Worm (Caenorhabditis elegans) whole organism, young adult: ENCODE results near the gene nhr-253.

Experiments used
- B0035.1 ChIP-seq: sonication (generic microtip); optimal IDR thresholded peaks from 2 replicates; lab custom pipeline; 2016; ENCODE audit warnings: missing genetic modification characterization, mild to moderate bottlenecking, missing compliant biosample characterization, missing genotype, missing genetic modification reagents
- B0261.1 ChIP-seq: sonication (generic microtip); optimal IDR thresholded peaks from 2 replicates; lab custom pipeline; 2016; ENCODE audit warnings: mild to moderate bottlenecking, missing genetic modification characterization, moderate library complexity, missing compliant biosample characterization
- B0336.3 ChIP-seq: fragments of 200-800 bp; sonication (Bioruptor generic); IDR thresholded peaks from 2 replicates; pipeline ENCODE4 v1.3.6; 2022; ENCODE audit warnings: missing genetic modification characterization, missing compliant biosample characterization
- F22D6.2 ChIP-seq: sonication (generic microtip); optimal IDR thresholded peaks from 2 replicates; lab custom pipeline; 2016; ENCODE audit warnings: mild to moderate bottlenecking, missing genetic modification characterization, missing compliant biosample characterization
- F37B4.10 ChIP-seq: fragments of 200-800 bp; sonication (Bioruptor generic); IDR thresholded peaks from 2 replicates; pipeline ENCODE4 v1.3.6; 2022; ENCODE audit warnings: missing genetic modification characterization, missing compliant biosample characterization
- F52B5.7 ChIP-seq: sonication (generic microtip); optimal IDR thresholded peaks from 2 replicates; lab custom pipeline; 2016; ENCODE audit warnings: mild to moderate bottlenecking, missing genetic modification characterization, missing compliant biosample characterization
- F55B11.4 ChIP-seq: sonication (generic microtip); optimal IDR thresholded peaks from 2 replicates; lab custom pipeline; 2016; ENCODE audit warnings: missing compliant biosample characterization, missing genetic modification characterization, borderline replicate concordance; ENCODE audit not compliant: insufficient read depth
- F57A8.1 ChIP-seq: fragments of 200-800 bp; sonication (Bioruptor generic); optimal IDR thresholded peaks from 2 replicates; lab custom pipeline; 2018; ENCODE audit warnings: mild to moderate bottlenecking, missing genetic modification characterization, moderate library complexity, missing compliant biosample characterization
- T07F8.4 ChIP-seq: sonication (generic microtip); optimal IDR thresholded peaks from 2 replicates; lab custom pipeline; 2016; ENCODE audit warnings: mild to moderate bottlenecking, missing genetic modification characterization, moderate library complexity, missing compliant biosample characterization
- ZK185.1 ChIP-seq: sonication (generic microtip); optimal IDR thresholded peaks from 2 replicates; lab custom pipeline; 2016; ENCODE audit warnings: mild to moderate bottlenecking, missing genetic modification characterization, missing compliant biosample characterization; ENCODE audit not compliant: poor library complexity, severe bottlenecking
- athp-1 ChIP-seq: sonication (generic microtip); optimal IDR thresholded peaks from 2 replicates; lab custom pipeline; 2017; ENCODE audit warnings: mild to moderate bottlenecking, missing genetic modification characterization, missing compliant biosample characterization
- cebp-1 ChIP-seq, 2 experiments: fragments of 200-800 bp in 1 of 2; sonication (Bioruptor generic) in 1 of 2; sonication (generic microtip) in 1 of 2; IDR thresholded peaks in 1 of 2; optimal IDR thresholded peaks in 1 of 2; 2 replicates each; pipeline versions ENCODE4 v1.3.6 to Lab custom; 2017 to 2022; ENCODE audit warnings: missing compliant biosample characterization in 2 of 2, missing genetic modification characterization in 2 of 2, mild to moderate bottlenecking in 1 of 2, missing genetic modification reagents in 1 of 2, moderate library complexity in 1 of 2
- egrh-3 ChIP-seq: fragments of 200-800 bp; sonication (Bioruptor generic); IDR thresholded peaks from 2 replicates; pipeline ENCODE4 v1.3.6; 2022; ENCODE audit warnings: missing genetic modification reagents, missing genetic modification characterization, missing compliant biosample characterization
- ekl-4 ChIP-seq: fragments of 200-800 bp; sonication (Bioruptor generic); IDR thresholded peaks from 2 replicates; pipeline ENCODE4 v1.3.6; 2022; ENCODE audit warnings: missing genetic modification reagents, missing genetic modification characterization, missing compliant biosample characterization
- hlh-26 ChIP-seq: fragments of 200-800 bp; sonication (Bioruptor generic); conservative IDR thresholded peaks from 2 replicates; pipeline ENCODE4 v1.3.6; 2022; ENCODE audit warnings: missing genetic modification reagents, missing genetic modification characterization, missing compliant biosample characterization
- lin-40 ChIP-seq: sonication (generic microtip); optimal IDR thresholded peaks from 2 replicates; lab custom pipeline; 2016; ENCODE audit warnings: missing genetic modification characterization, mild to moderate bottlenecking, missing compliant biosample characterization, missing genotype, missing genetic modification reagents
- madf-6 ChIP-seq: fragments of 200-800 bp; sonication (Bioruptor generic); IDR thresholded peaks from 2 replicates; pipeline ENCODE4 v1.3.6; 2022; ENCODE audit warnings: missing genetic modification reagents, missing genetic modification characterization, missing compliant biosample characterization
- nfyb-1 ChIP-seq: fragments of 200-800 bp; sonication (Bioruptor generic); IDR thresholded peaks from 2 replicates; pipeline ENCODE4 v1.3.6; 2022; ENCODE audit warnings: missing genetic modification reagents, missing genetic modification characterization, missing compliant biosample characterization
- nhr-179 ChIP-seq: sonication (generic microtip); optimal IDR thresholded peaks from 2 replicates; lab custom pipeline; 2016; ENCODE audit warnings: mild to moderate bottlenecking, missing genetic modification characterization, missing compliant biosample characterization
- nhr-27 ChIP-seq: fragments of 200-800 bp; sonication (Bioruptor generic); optimal IDR thresholded peaks from 2 replicates; lab custom pipeline; 2018; ENCODE audit warnings: mild to moderate bottlenecking, missing genetic modification characterization, moderate library complexity, missing compliant biosample characterization
- nhr-80 ChIP-seq: sonication (generic microtip); optimal IDR thresholded peaks from 2 replicates; lab custom pipeline; 2016; ENCODE audit warnings: missing genetic modification characterization, missing compliant biosample characterization
- pha-4 ChIP-seq: fragments of 150-350 bp; sonication (generic microtip); optimal IDR thresholded peaks from 2 replicates; lab custom pipeline; 2014; ENCODE audit warnings: missing biosample characterization, missing genetic modification reagents, missing genetic modification characterization
- repo-1 ChIP-seq: sonication (generic microtip); optimal IDR thresholded peaks from 2 replicates; lab custom pipeline; 2017; ENCODE audit warnings: mild to moderate bottlenecking, missing genetic modification characterization, missing compliant biosample characterization
- snpc-3.4 ChIP-seq: sonication (generic microtip); optimal IDR thresholded peaks from 2 replicates; lab custom pipeline; 2017; ENCODE audit warnings: missing genetic modification characterization, mild to moderate bottlenecking, missing compliant biosample characterization, antibody characterized with exemption, moderate library complexity, missing genotype, missing genetic modification reagents
- snpc-4 ChIP-seq, 5 experiments: fragments of 150-350 bp in 1 of 5; sonication (generic microtip) in 4 of 5; optimal IDR thresholded peaks; 2 replicates each; lab custom pipeline; 2014 to 2018; ENCODE audit warnings: missing genetic modification characterization in 5 of 5, missing biosample characterization in 3 of 5, antibody characterized with exemption in 2 of 5, mild to moderate bottlenecking in 2 of 5, missing compliant biosample characterization in 2 of 5, missing genotype in 2 of 5, moderate library complexity in 2 of 5, missing genetic modification reagents in 1 of 5
- tbx-9 ChIP-seq: sonication (generic microtip); optimal IDR thresholded peaks from 2 replicates; lab custom pipeline; 2016; ENCODE audit warnings: borderline replicate concordance, missing genetic modification characterization, inconsistent platforms, missing compliant biosample characterization
- ztf-22 ChIP-seq: fragments of 200-800 bp; sonication (Bioruptor generic); optimal IDR thresholded peaks from 2 replicates; lab custom pipeline; 2018; ENCODE audit warnings: mild to moderate bottlenecking, missing genetic modification characterization, moderate library complexity, missing compliant biosample characterization
- ztf-25 ChIP-seq: fragments of 200-800 bp; sonication (Bioruptor generic); IDR thresholded peaks from 2 replicates; pipeline ENCODE4 v1.3.6; 2022; ENCODE audit warnings: missing genetic modification reagents, missing genetic modification characterization, missing compliant biosample characterization
- ztf-6 ChIP-seq: fragments of 200-800 bp; sonication (Bioruptor generic); IDR thresholded peaks from 2 replicates; pipeline ENCODE4 v1.3.6; 2022; ENCODE audit warnings: missing genetic modification reagents, missing genetic modification characterization, missing compliant biosample characterization

The nhr-253 gene

DNA sequence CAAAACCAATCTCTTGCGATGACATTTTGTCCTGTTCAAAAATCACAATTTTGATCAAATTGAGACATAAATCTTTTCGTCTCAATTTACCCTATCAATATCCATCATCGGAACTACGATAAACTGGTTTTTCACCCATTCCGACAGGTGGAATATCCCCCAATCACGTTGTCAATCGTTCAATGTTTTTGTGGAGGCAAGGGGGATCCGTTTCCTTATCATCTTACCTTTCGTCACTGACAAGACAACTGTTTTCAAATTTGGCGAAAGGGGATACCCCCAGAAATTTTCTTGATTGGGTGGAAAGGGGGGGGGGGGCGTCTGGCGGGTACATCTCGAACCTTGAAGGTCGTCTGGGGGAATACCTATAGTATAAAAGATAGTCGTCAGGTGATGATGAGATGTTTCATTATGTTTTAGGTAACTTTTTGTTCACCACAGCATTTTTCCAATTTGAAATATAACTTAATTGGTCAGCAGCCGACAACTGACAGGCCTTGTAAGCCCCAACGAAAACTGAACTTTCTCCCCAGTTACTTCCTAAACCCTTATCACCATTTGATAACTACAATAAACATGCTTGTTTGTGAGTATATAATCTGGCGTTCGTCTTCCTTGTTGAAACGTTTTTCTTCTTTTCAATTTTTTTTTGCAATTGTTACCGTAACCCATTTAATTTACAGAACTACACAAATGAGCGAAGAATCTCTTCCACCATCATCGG is 15.0 kb upstream of the nhr-253 start, which contains the start of gene ZK6.8 (continued):
- TF ChIP-seq B0035.1, result no peak
- TF ChIP-seq hlh-26 (GFP tag; lab: Robert Waterston, UW), result no peak
- TF ChIP-seq T07F8.4 (tag; lab: Kevin White, UChicago), result no peak
- TF ChIP-seq athp-1, result no peak
- TF ChIP-seq nhr-27 (tag; lab: Kevin White, UChicago), result no peak
- no peak for TF ChIP-seq madf-6 (GFP tag; lab: Robert Waterston, UW)
- TF ChIP-seq nfyb-1, result no peak
- TF ChIP-seq pha-4 (tag; lab: Kevin White, UChicago), result no peak
- TF ChIP-seq lin-40 (tag; lab: Kevin White, UChicago), result peak; percentile 48
- no peak for TF ChIP-seq ztf-6 (GFP tag; lab: Robert Waterston, UW)
- TF ChIP-seq egrh-3 (GFP tag; lab: Robert Waterston, UW), result no peak
- no peak for TF ChIP-seq ekl-4 (GFP tag; lab: Robert Waterston, UW)
- no peak for TF ChIP-seq ztf-25 (GFP tag; lab: Robert Waterston, UW)
- TF ChIP-seq B0261.1 (tag; lab: Kevin White, UChicago), result no peak
- TF ChIP-seq nhr-179 (tag; lab: Kevin White, UChicago), result no peak
- TF ChIP-seq snpc-3.4 (tag; lab: Kevin White, UChicago), result no peak
- TF ChIP-seq F55B11.4 (tag; lab: Kevin White, UChicago), result no peak
- TF ChIP-seq F22D6.2, result peak; percentile 19

DNA sequence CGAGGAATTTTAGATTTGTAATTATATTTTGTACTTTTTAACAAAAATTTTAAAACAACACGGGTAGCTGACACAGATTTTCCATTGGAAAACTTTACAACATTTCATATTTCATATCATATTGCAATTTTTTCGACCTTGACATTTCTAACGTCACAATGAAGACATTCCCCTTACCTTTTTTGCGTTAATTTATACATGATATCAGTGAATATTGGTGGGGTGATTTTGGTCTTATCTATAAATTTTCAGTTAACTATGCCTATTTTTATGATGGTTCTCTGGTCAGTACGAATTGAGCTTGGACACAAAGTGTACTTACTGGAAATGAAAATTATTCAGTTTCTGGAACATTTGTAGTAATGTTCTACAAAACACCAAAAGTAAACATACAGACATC is 11.9 kb upstream of the nhr-253 start:
- TF ChIP-seq ZK185.1 (tag; lab: Kevin White, UChicago), result no peak
- TF ChIP-seq nhr-80, result peak; percentile 65
- 0 out of 2 replicates have a peak, but pooled peaks have one; percentile 58 for TF ChIP-seq nfyb-1

DNA sequence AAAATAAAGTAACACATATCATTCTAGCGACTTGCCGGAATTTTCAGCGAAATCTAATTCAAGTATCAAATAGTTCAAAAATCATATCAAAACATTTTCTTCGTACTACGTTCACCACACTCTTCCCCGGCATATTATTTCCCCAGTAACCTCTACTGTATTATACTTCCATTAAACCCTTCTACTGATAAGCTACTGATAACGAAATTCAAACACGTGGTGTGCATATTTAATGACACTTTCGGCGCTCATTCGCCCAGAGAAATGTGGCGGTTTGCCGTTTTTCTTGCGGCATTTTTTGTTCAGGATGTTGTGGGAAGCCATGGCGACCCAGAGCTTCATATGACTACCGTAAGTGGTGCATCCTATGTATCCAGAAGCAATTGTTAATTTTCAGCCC is 10.9 kb upstream of the nhr-253 start, which contains the start of gene lipl-5:
Gene lipl-5 (plus strand): TSS at position 259 of the 400 bp plus-strand sequence.
- TF ChIP-seq nhr-80 (peak; percentile 79), madf-6 (GFP tag; lab: Robert Waterston, UW) (no peak), cebp-1 (GFP tag; IDR thresholded peaks at IDR 0.05; lab: Robert Waterston, UW) (no peak), cebp-1 (tag; optimal IDR thresholded peaks at IDR 0.05; lab: Kevin White, UChicago) (peak; percentile 26), ztf-22 (GFP tag; lab: Kevin White, UChicago) (peak; percentile 10), F57A8.1 (GFP tag; lab: Kevin White, UChicago) (no peak), snpc-4 (GFP tag; optimal IDR thresholded peaks at IDR 0.05; lab: Kevin White, UChicago) (no peak), snpc-4 (tag; optimal IDR thresholded peaks at IDR 0.05; lab: Kevin White, UChicago) (peak in 1 of 4 experiments; percentile 16)

DNA sequence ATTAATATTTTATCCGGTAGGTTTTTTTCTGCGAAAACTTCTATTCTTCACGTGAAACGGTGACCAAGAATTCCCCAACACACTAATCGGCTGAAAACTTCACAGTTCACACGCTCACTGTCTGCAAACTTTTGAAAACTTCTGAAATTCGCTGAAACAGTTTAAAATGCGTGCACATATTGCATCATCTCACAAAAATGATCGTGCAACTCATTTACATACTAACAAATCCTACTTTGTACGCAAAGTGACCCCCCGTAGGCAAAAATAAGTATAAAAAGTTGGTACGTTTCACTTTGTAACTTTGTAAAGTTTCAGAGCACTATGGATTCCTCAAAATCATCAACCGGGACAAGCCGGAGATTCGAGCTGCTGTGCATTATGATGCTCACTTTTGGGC is 8.0 kb upstream of the nhr-253 start, which contains the start of gene ZK6.6:
Gene ZK6.6 (plus strand): TSS at position 301 of the 400 bp plus-strand sequence.
- TF ChIP-seq B0336.3 (GFP tag; lab: Robert Waterston, UW) (0 out of 2 replicates have a peak, but pooled peaks have one; percentile 23), F55B11.4 (tag; lab: Kevin White, UChicago) (no peak), repo-1 (tag; lab: Kevin White, UChicago) (peak; percentile 13)

DNA sequence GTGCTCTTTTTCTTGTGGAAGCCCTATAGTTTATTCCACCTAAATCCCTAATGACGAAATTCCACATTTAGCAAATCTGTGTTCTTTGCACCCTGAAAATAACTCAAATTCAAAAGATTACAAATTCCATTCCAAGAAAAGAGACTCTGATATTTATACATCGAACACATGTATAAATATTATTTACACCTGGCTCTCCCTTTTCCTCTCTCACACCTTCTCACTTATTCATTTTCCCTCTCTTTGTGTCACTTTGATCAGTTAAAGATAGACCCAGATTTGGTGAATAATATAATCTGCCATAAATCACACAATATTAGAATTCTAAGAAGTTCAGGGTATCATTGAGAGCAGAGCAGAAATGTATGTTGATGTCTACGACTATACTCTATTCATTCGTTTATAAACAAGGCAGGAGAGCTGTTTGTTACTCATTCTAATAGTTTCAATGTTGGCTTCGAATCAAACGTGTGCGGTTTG is 4.2 kb upstream of the nhr-253 start, which contains the start of gene nhr-254:
Gene nhr-254 (plus strand): TSS at position 430 of the 480 bp plus-strand sequence.
- TF ChIP-seq tbx-9 (tag; lab: Kevin White, UChicago), result no peak
- no peak for TF ChIP-seq nhr-80
- TF ChIP-seq F37B4.10 (GFP tag; lab: Robert Waterston, UW), result no peak
- TF ChIP-seq F52B5.7 (tag; lab: Kevin White, UChicago), result no peak
